Fruit fly (Drosophila melanogaster) whole organism, embryonic: Measurements from ENCODE around the gene CG15199.

Experiments used
- Antp ChIP-seq: fragments of 200-800 bp; sonication (Bioruptor generic); optimal IDR thresholded peaks from 3 replicates; lab custom pipeline; 2016; ENCODE audit warnings: missing biosample characterization, missing genetic modification characterization
- Atf3 ChIP-seq: fragments of 200-800 bp; sonication (Bioruptor generic); optimal IDR thresholded peaks from 3 replicates; lab custom pipeline; 2016; ENCODE audit warnings: missing biosample characterization, missing genetic modification characterization
- Bgb ChIP-seq: fragments of 200-800 bp; sonication (Bioruptor generic); IDR thresholded peaks from 2 replicates; pipeline ENCODE4 v1.3.6; 2022; ENCODE audit warnings: missing biosample characterization, missing genetic modification characterization; ENCODE audit not compliant: partially characterized antibody
- Bteb2 ChIP-seq: fragments of 200-800 bp; sonication (Bioruptor generic); optimal IDR thresholded peaks from 2 replicates; lab custom pipeline; 2016; ENCODE audit warnings: missing biosample characterization, missing genetic modification characterization
- CG10209 ChIP-seq: fragments of 200-800 bp; sonication (Bioruptor generic); optimal IDR thresholded peaks from 3 replicates; lab custom pipeline; 2017; ENCODE audit warnings: missing biosample characterization, mild to moderate bottlenecking, missing genetic modification characterization, missing genetic modification reagents
- CG13287 ChIP-seq: fragments of 200-800 bp; sonication (Bioruptor generic); IDR thresholded peaks from 2 replicates; pipeline ENCODE4 v1.3.6; 2022; ENCODE audit warnings: missing biosample characterization, missing genetic modification characterization; ENCODE audit not compliant: partially characterized antibody
- CG14667 ChIP-seq: fragments of 200-800 bp; sonication (Bioruptor generic); IDR thresholded peaks from 2 replicates; pipeline ENCODE4 v1.3.6; 2022; ENCODE audit warnings: missing biosample characterization, missing genetic modification characterization
- CG15696 ChIP-seq: fragments of 200-800 bp; sonication (Bioruptor generic); optimal IDR thresholded peaks from 2 replicates; lab custom pipeline; 2019; ENCODE audit warnings: missing biosample characterization, mild to moderate bottlenecking, missing genetic modification characterization, moderate library complexity
- CG2712 ChIP-seq: fragments of 200-800 bp; optimal IDR thresholded peaks from 3 replicates; lab custom pipeline; 2019; ENCODE audit warnings: missing biosample characterization, mild to moderate bottlenecking, missing genetic modification characterization, moderate library complexity
- CG34376 ChIP-seq: fragments of 200-800 bp; sonication (Bioruptor generic); optimal IDR thresholded peaks from 2 replicates; lab custom pipeline; 2018; ENCODE audit warnings: missing biosample characterization, mild to moderate bottlenecking, missing genetic modification characterization
- CG34422 ChIP-seq: fragments of 200-800 bp; sonication (Bioruptor generic); IDR thresholded peaks from 3 replicates; pipeline ENCODE4 v1.3.6; 2022; ENCODE audit warnings: missing biosample characterization, missing genetic modification characterization
- CG4820 ChIP-seq: fragments of 200-800 bp; sonication (Bioruptor generic); optimal IDR thresholded peaks from 3 replicates; lab custom pipeline; 2016; ENCODE audit warnings: missing biosample characterization, missing genetic modification characterization
- CG6791 ChIP-seq: fragments of 200-800 bp; sonication (Bioruptor generic); IDR thresholded peaks from 3 replicates; pipeline ENCODE4 v1.3.6; 2022; ENCODE audit warnings: missing biosample characterization, missing genetic modification characterization; ENCODE audit not compliant: partially characterized antibody
- CG7745 ChIP-seq: fragments of 200-800 bp; sonication (Bioruptor generic); optimal IDR thresholded peaks from 2 replicates; lab custom pipeline; 2018; ENCODE audit warnings: missing biosample characterization, mild to moderate bottlenecking, missing genetic modification characterization, moderate library complexity
- D ChIP-seq, 2 experiments: fragments of 200-800 bp in 1 of 2; fragments of >200 bp in 1 of 2; sonication (Bioruptor generic) in 1 of 2; optimal IDR thresholded peaks; 2 replicates in 1 of 2; 3 replicates in 1 of 2; lab custom pipeline; 2017; ENCODE audit warnings: mild to moderate bottlenecking in 1 of 2, missing biosample characterization in 1 of 2, missing genetic modification characterization in 1 of 2, missing genetic modification reagents in 1 of 2
- Deaf1 ChIP-seq: fragments of 200-800 bp; optimal IDR thresholded peaks from 3 replicates; lab custom pipeline; 2019; ENCODE audit warnings: missing biosample characterization, mild to moderate bottlenecking, missing genetic modification characterization, moderate library complexity
- Doc2 ChIP-seq: fragments of 200-800 bp; sonication (Bioruptor generic); IDR thresholded peaks from 2 replicates; pipeline ENCODE4 v1.3.6; 2022; ENCODE audit warnings: missing biosample characterization, missing genetic modification characterization
- Dp ChIP-seq: fragments of 200-800 bp; sonication (Bioruptor generic); optimal IDR thresholded peaks from 2 replicates; lab custom pipeline; 2018; ENCODE audit warnings: missing biosample characterization, mild to moderate bottlenecking, missing genetic modification characterization, moderate library complexity
- HmgD ChIP-seq: fragments of 200-800 bp; sonication (Bioruptor generic); optimal IDR thresholded peaks from 3 replicates; lab custom pipeline; 2016; ENCODE audit warnings: missing biosample characterization, missing genetic modification characterization
- Hmr ChIP-seq: fragments of 200-800 bp; sonication (Bioruptor generic); optimal IDR thresholded peaks from 3 replicates; lab custom pipeline; 2017; ENCODE audit warnings: mild to moderate bottlenecking, missing biosample characterization, missing genetic modification reagents, missing genetic modification characterization
- YL-1 ChIP-seq: fragments of 200-800 bp; sonication (Bioruptor generic); optimal IDR thresholded peaks from 3 replicates; lab custom pipeline; 2017; ENCODE audit warnings: missing biosample characterization, mild to moderate bottlenecking, missing genetic modification characterization
- bbx ChIP-seq: fragments of 200-800 bp; sonication (Bioruptor generic); IDR thresholded peaks from 2 replicates; pipeline ENCODE4 v1.3.6; 2022; ENCODE audit warnings: missing biosample characterization, missing genetic modification characterization; ENCODE audit not compliant: partially characterized antibody
- bsh ChIP-seq, 2 experiments: fragments of 200-800 bp; sonication (Bioruptor generic); optimal IDR thresholded peaks; 2 replicates each; lab custom pipeline; 2017 to 2018; ENCODE audit warnings: mild to moderate bottlenecking in 2 of 2, missing biosample characterization in 2 of 2, missing genetic modification characterization in 2 of 2, moderate library complexity in 1 of 2
- btn ChIP-seq: fragments of 200-800 bp; sonication (Bioruptor generic); optimal IDR thresholded peaks from 2 replicates; lab custom pipeline; 2016; ENCODE audit warnings: missing biosample characterization, missing genetic modification characterization
- cg ChIP-seq: fragments of 200-800 bp; sonication (Bioruptor generic); optimal IDR thresholded peaks from 3 replicates; lab custom pipeline; 2019; ENCODE audit warnings: missing biosample characterization, mild to moderate bottlenecking, missing genetic modification characterization, moderate library complexity
- chn ChIP-seq: fragments of 200-800 bp; sonication (Bioruptor generic); optimal IDR thresholded peaks from 2 replicates; lab custom pipeline; 2016; ENCODE audit warnings: missing biosample characterization, missing genetic modification characterization
- ci ChIP-seq: fragments of 200-800 bp; sonication (Bioruptor generic); IDR thresholded peaks from 3 replicates; pipeline ENCODE4 v1.3.6; 2022; ENCODE audit warnings: missing biosample characterization, missing genetic modification characterization
- dm ChIP-seq: fragments of 200-800 bp; sonication (Bioruptor generic); optimal IDR thresholded peaks from 3 replicates; lab custom pipeline; 2016; ENCODE audit warnings: missing biosample characterization, missing genetic modification characterization
- fd64A ChIP-seq: fragments of 200-800 bp; sonication (Bioruptor generic); optimal IDR thresholded peaks from 3 replicates; lab custom pipeline; 2018; ENCODE audit warnings: missing biosample characterization, mild to moderate bottlenecking, missing genetic modification characterization
- gfzf ChIP-seq: fragments of 200-800 bp; sonication (Bioruptor generic); optimal IDR thresholded peaks from 2 replicates; lab custom pipeline; 2016; ENCODE audit warnings: missing biosample characterization, mild to moderate bottlenecking, missing genetic modification characterization, moderate library complexity
- grau ChIP-seq: fragments of 200-800 bp; optimal IDR thresholded peaks from 3 replicates; lab custom pipeline; 2019; ENCODE audit warnings: missing biosample characterization, mild to moderate bottlenecking, missing genetic modification characterization, moderate library complexity
- hb ChIP-seq: fragments of 200-800 bp; sonication (Bioruptor generic); IDR thresholded peaks from 3 replicates; pipeline ENCODE4 v1.3.6; 2022; ENCODE audit warnings: missing biosample characterization, missing genetic modification characterization; ENCODE audit not compliant: partially characterized antibody
- lmd ChIP-seq: fragments of 200-800 bp; sonication (Bioruptor generic); IDR thresholded peaks from 2 replicates; pipeline ENCODE4 v1.3.6; 2022; ENCODE audit warnings: missing biosample characterization, missing genetic modification characterization
- lola ChIP-seq, 3 experiments: fragments of >200 bp in 2 of 3; fragments of 200-800 bp in 1 of 3; sonication (Bioruptor generic) in 1 of 3; optimal IDR thresholded peaks; 2 replicates each; lab custom pipeline; 2017 to 2019; ENCODE audit warnings: missing biosample characterization in 3 of 3, missing genetic modification characterization in 3 of 3, mild to moderate bottlenecking in 1 of 3, moderate library complexity in 1 of 3
- mld ChIP-seq: fragments of 200-800 bp; sonication (Bioruptor generic); IDR thresholded peaks from 3 replicates; pipeline ENCODE4 v1.3.6; 2022; ENCODE audit warnings: missing biosample characterization, missing genetic modification characterization; ENCODE audit not compliant: partially characterized antibody
- nau ChIP-seq: fragments of 200-800 bp; sonication (Bioruptor generic); optimal IDR thresholded peaks from 3 replicates; lab custom pipeline; 2017; ENCODE audit warnings: missing biosample characterization, mild to moderate bottlenecking, missing genetic modification characterization, missing genetic modification reagents
- nerfin-1 ChIP-seq: fragments of 200-800 bp; sonication (Bioruptor generic); optimal IDR thresholded peaks from 3 replicates; lab custom pipeline; 2019; ENCODE audit warnings: missing biosample characterization, mild to moderate bottlenecking, missing genetic modification characterization, moderate library complexity
- nerfin-2 ChIP-seq: fragments of 200-800 bp; sonication (Bioruptor generic); IDR thresholded peaks from 2 replicates; pipeline ENCODE4 v1.3.6; 2022; ENCODE audit warnings: missing biosample characterization, missing genetic modification characterization; ENCODE audit not compliant: partially characterized antibody
- pnt ChIP-seq: fragments of 200-800 bp; sonication (Bioruptor generic); optimal IDR thresholded peaks from 3 replicates; lab custom pipeline; 2016; ENCODE audit warnings: missing biosample characterization, missing genetic modification characterization
- sisA ChIP-seq: fragments of 200-800 bp; sonication (Bioruptor generic); IDR thresholded peaks from 2 replicates; pipeline ENCODE4 v1.3.6; 2022; ENCODE audit warnings: missing biosample characterization, missing genetic modification characterization
- slp2 ChIP-seq: fragments of 200-800 bp; sonication (Bioruptor generic); optimal IDR thresholded peaks from 2 replicates; lab custom pipeline; 2016; ENCODE audit warnings: missing biosample characterization, missing genetic modification characterization
- so ChIP-seq: fragments of 200-800 bp; sonication (Bioruptor generic); IDR thresholded peaks from 3 replicates; pipeline ENCODE4 v1.3.6; 2022; ENCODE audit warnings: missing biosample characterization, missing genetic modification characterization
- z ChIP-seq: fragments of 200-800 bp; sonication (Bioruptor generic); IDR thresholded peaks from 3 replicates; pipeline ENCODE4 v1.3.6; 2022; ENCODE audit warnings: missing biosample characterization, missing genetic modification characterization
- zen ChIP-seq: fragments of 200-800 bp; sonication (Bioruptor generic); optimal IDR thresholded peaks from 3 replicates; lab custom pipeline; 2018; ENCODE audit warnings: missing biosample characterization, mild to moderate bottlenecking, missing genetic modification characterization, moderate library complexity

Gene CG15199

DNA sequence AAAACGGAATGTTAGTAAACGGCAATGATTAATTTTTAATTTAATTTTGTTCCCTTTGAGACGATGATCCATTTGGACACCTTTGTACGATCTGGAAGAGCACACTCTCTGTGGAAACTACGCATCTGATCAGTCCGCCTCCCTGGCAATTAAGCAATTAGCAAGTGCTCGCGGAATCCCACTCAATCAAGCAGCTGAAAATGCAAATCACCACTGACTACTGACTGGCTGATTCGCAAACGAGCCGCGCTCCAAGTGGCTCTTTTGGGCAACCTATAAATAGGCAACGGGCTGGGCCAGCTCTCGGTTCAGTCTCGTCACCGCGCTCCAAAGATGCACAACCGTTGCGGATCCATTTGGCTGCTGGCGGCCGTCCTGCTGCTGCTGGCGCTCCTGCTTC lies 2.2 kb upstream of the CG15199 start, which contains the start of gene CG15201:
Gene CG15201 (plus strand): TSS at position 301 of the 400 bp plus-strand sequence.
- TF ChIP-seq z (GFP tag; lab: Robert Waterston, UW) (0 out of 3 replicates have a peak, but pooled peaks have one; percentile 25), lmd (GFP tag; lab: Robert Waterston, UW) (no peak), D (optimal IDR thresholded peaks at IDR 0.05; lab: Kevin White, UChicago) (no peak), D (GFP tag; optimal IDR thresholded peaks at IDR 0.05; lab: Kevin White, UChicago) (no peak), CG14667 (no peak)
- TF ChIP-seq, all 482 proteins: peak for 1

DNA sequence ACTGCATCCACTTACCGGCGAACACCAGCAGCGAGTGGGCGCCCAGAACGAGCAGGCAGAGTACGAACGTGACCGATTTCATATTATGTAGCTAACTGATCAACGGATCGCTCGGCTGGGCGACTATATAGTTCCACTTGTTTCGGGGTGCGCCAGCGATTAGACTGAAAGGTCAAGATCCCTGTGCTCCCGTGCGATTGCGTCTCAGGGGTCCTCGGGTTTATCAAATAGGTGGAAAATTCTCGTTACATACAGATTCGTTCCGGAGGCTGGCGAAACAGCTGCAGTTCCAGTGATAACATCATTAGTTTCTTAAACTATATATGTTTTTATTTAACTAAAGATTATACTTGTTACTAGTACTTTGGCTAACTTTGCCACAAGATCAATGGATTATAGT lies 1.5 kb downstream of the CG15199 start, which contains the start of gene ssp7:
Gene ssp7 (minus strand): TSS at position 101 of the 400 bp plus-strand sequence.
- TF ChIP-seq CG34422 (GFP tag; lab: Robert Waterston, UW) (no peak), ci (no peak), CG34376 (peak; percentile 20), bsh (GFP tag; optimal IDR thresholded peaks at IDR 0.05; lab: Kevin White, UChicago) (no peak)

DNA sequence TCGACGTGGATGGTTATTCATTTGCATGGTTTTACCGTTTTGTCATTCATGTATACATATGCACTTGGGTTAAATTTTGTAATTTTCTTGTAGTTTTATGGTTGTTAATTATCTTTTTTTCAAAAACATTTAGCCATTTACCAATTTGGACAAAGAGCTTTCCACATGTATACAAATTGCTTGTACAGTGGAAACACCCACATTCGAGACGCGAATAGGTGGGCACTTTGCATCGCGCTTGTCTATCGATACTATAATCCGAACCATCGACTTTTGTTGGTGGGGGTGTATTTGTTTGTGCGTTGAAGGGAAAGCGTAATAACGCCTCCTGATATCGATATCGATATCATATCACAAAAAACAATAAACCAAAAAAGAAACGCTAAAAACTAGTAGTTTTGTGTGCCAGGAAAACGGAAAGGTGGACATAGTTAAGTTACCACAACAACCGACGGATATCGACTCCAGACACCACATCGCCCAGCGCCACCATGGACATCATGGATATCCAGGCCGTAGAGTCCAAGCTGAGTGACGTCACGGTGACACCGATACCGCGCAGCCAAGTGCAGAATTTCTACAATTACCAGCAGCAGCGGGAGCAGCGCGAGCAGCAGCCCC lies 4.0 kb downstream of the CG15199 start, which contains the start of gene CDK2AP1:
Gene CDK2AP1 (plus strand): TSS at position 294 of the 621 bp plus-strand sequence.
- no peak for TF ChIP-seq fd64A
- no peak for TF ChIP-seq z (GFP tag; lab: Robert Waterston, UW)
- TF ChIP-seq YL-1 (GFP tag; lab: Kevin White, UChicago): peak; percentile 14
- TF ChIP-seq bbx (GFP tag; lab: Robert Waterston, UW): peak; percentile 83
- TF ChIP-seq CG4820 (GFP tag; lab: Kevin White, UChicago): no peak
- TF ChIP-seq pnt (GFP tag; lab: Kevin White, UChicago): peak; percentile 50
- TF ChIP-seq sisA (GFP tag; lab: Robert Waterston, UW): no peak
- peak; percentile 49 for TF ChIP-seq chn (GFP tag; lab: Kevin White, UChicago)
- TF ChIP-seq so: peak; percentile 51; the same call in 2 of the 3 replicates
- no peak for TF ChIP-seq CG10209 (GFP tag; lab: Kevin White, UChicago)
- TF ChIP-seq Bteb2: no peak
- no peak for TF ChIP-seq CG7745 (tag; lab: Kevin White, UChicago)
- peak in 1 of 2 experiments; percentile 7 for TF ChIP-seq bsh (GFP tag; optimal IDR thresholded peaks at IDR 0.05; lab: Kevin White, UChicago)
- no peak for TF ChIP-seq cg
- TF ChIP-seq dm: peak; percentile 14
- TF ChIP-seq Doc2 (GFP tag; lab: Robert Waterston, UW): no peak
- TF ChIP-seq Hmr: peak; percentile 10
- TF ChIP-seq lola (GFP tag; optimal IDR thresholded peaks at IDR 0.05; lab: Kevin White, UChicago): peak in 1 of 3 experiments; percentile 78
- peak; percentile 84 for TF ChIP-seq hb (GFP tag; lab: Robert Waterston, UW)
- no peak for TF ChIP-seq ci
- peak; percentile 75 for TF ChIP-seq CG13287 (GFP tag; lab: Robert Waterston, UW)
- TF ChIP-seq btn (GFP tag; lab: Kevin White, UChicago): no peak
- TF ChIP-seq slp2: peak; percentile 11
- peak; percentile 10 for TF ChIP-seq nerfin-1 (tag; lab: Kevin White, UChicago)
- peak; percentile 33 for TF ChIP-seq grau (tag; lab: Kevin White, UChicago)
- TF ChIP-seq zen: peak; percentile 25
- peak; percentile 70 for TF ChIP-seq mld (GFP tag; lab: Robert Waterston, UW)
- peak; percentile 39 for TF ChIP-seq CG2712 (tag; lab: Kevin White, UChicago)
- TF ChIP-seq gfzf (GFP tag; lab: Kevin White, UChicago): peak; percentile 55
- no peak for TF ChIP-seq Deaf1 (tag; lab: Kevin White, UChicago)
- TF ChIP-seq Dp (GFP tag; lab: Kevin White, UChicago): no peak
- TF ChIP-seq CG6791 (GFP tag; lab: Robert Waterston, UW): peak; percentile 87
- no peak for TF ChIP-seq nau (GFP tag; lab: Kevin White, UChicago)
- TF ChIP-seq nerfin-2 (GFP tag; lab: Robert Waterston, UW): peak; percentile 72
- peak; percentile 30 for TF ChIP-seq HmgD (GFP tag; lab: Kevin White, UChicago)
- peak; percentile 36 for TF ChIP-seq Antp (GFP tag; lab: Kevin White, UChicago)
- no peak for TF ChIP-seq CG15696 (tag; lab: Kevin White, UChicago)
- peak; percentile 70 for TF ChIP-seq Bgb (GFP tag; lab: Robert Waterston, UW)
- peak; percentile 48 for TF ChIP-seq Atf3 (GFP tag; lab: Kevin White, UChicago)
